Fruit fly (Drosophila melanogaster) S2 (cell line): ENCODE measurements around the gene Lgr1.

ENCODE experiments used
- CG8478 ChIP-seq: fragments of >200 bp; optimal IDR thresholded peaks from 2 replicates; lab custom pipeline; 2018
- CTCF ChIP-seq, 2 experiments: fragments of >200 bp; optimal IDR thresholded peaks; 2 replicates each; lab custom pipeline; 2018

dm6 chr3R:17705140-17705539 is 20.4 kb upstream of the Lgr1 start:
- TF ChIP-seq CTCF (optimal IDR thresholded peaks at IDR 0.05; lab: Kevin White, UChicago) (no peak), CG8478 (lab: Kevin White, UChicago) (no peak)
